Worm (Caenorhabditis elegans): ENCODE results near the gene cpg-1.
A peak's percentile ranks its signal among the peaks of the same experiment; 100 is the strongest.

The cpg-1 gene

ce11 chrIII:4494541-4495010, 5.4 kb downstream of the cpg-1 start:
- TF ChIP-seq F13C5.2 (tag; optimal IDR thresholded peaks at IDR 0.05) (no peak), ama-1 (optimal IDR thresholded peaks at IDR 0.05) (no peak), hmbx-1 (tag; optimal IDR thresholded peaks at IDR 0.05) (no peak), hmg-4 (GFP tag; optimal IDR thresholded peaks at IDR 0.05) (no peak), ets-7 (tag; optimal IDR thresholded peaks at IDR 0.05) (no peak), sea-1 (GFP tag; conservative IDR thresholded peaks at IDR 0.05) (no peak), ceh-13 (GFP tag; optimal IDR thresholded peaks at IDR 0.05) (no peak), scrt-1 (GFP tag; IDR thresholded peaks at IDR 0.05) (no peak), pes-1 (GFP tag; IDR thresholded peaks at IDR 0.05) (no peak), flt-1 (GFP tag; IDR thresholded peaks at IDR 0.05) (no peak), tbx-37 (GFP tag; conservative IDR thresholded peaks at IDR 0.05) (no peak), tbx-11 (GFP tag; IDR thresholded peaks at IDR 0.05) (no peak), hnd-1 (tag; optimal IDR thresholded peaks at IDR 0.05) (no peak), tra-4 (tag; optimal IDR thresholded peaks at IDR 0.05) (no peak), aly-1 (tag; optimal IDR thresholded peaks at IDR 0.05) (no peak), ceh-36 (tag; optimal IDR thresholded peaks at IDR 0.05) (no peak), B0310.2 (tag; optimal IDR thresholded peaks at IDR 0.05) (no peak)

ce11 chrIII:4495250-4495649, 6.1 kb downstream of the cpg-1 start:
- TF ChIP-seq B0310.2 (tag; optimal IDR thresholded peaks at IDR 0.05), result no peak
- TF ChIP-seq ceh-13 (GFP tag; optimal IDR thresholded peaks at IDR 0.05), result no peak
- TF ChIP-seq ets-7 (tag; optimal IDR thresholded peaks at IDR 0.05), result no peak
- TF ChIP-seq aly-1 (tag; optimal IDR thresholded peaks at IDR 0.05), result no peak
- no peak for TF ChIP-seq hmg-4 (GFP tag; optimal IDR thresholded peaks at IDR 0.05)
- no peak for TF ChIP-seq pes-1 (GFP tag; IDR thresholded peaks at IDR 0.05)
- no peak for TF ChIP-seq F13C5.2 (tag; optimal IDR thresholded peaks at IDR 0.05)
- no peak for TF ChIP-seq ceh-36 (tag; optimal IDR thresholded peaks at IDR 0.05)
- TF ChIP-seq hmbx-1 (tag; optimal IDR thresholded peaks at IDR 0.05), result no peak
- no peak for TF ChIP-seq flt-1 (GFP tag; IDR thresholded peaks at IDR 0.05)
- no peak for TF ChIP-seq tra-4 (tag; optimal IDR thresholded peaks at IDR 0.05)
- TF ChIP-seq sea-1 (GFP tag; conservative IDR thresholded peaks at IDR 0.05), result no peak
- no peak for TF ChIP-seq ama-1 (optimal IDR thresholded peaks at IDR 0.05)
- TF ChIP-seq scrt-1 (GFP tag; IDR thresholded peaks at IDR 0.05), result no peak

- TF ChIP-seq B0310.2 (tag; optimal IDR thresholded peaks at IDR 0.05) (no peak), scrt-1 (GFP tag; IDR thresholded peaks at IDR 0.05) (no peak), F13C5.2 (tag; optimal IDR thresholded peaks at IDR 0.05) (no peak), aly-1 (tag; optimal IDR thresholded peaks at IDR 0.05) (no peak), ets-7 (tag; optimal IDR thresholded peaks at IDR 0.05) (no peak), tbx-37 (GFP tag; conservative IDR thresholded peaks at IDR 0.05) (no peak), hnd-1 (tag; optimal IDR thresholded peaks at IDR 0.05) (no peak), tra-4 (tag; optimal IDR thresholded peaks at IDR 0.05) (no peak), ama-1 (optimal IDR thresholded peaks at IDR 0.05) (no peak), sea-1 (GFP tag; conservative IDR thresholded peaks at IDR 0.05) (no peak), pes-1 (GFP tag; IDR thresholded peaks at IDR 0.05) (no peak), ceh-36 (tag; optimal IDR thresholded peaks at IDR 0.05) (no peak), hmg-4 (GFP tag; optimal IDR thresholded peaks at IDR 0.05) (no peak), hmbx-1 (tag; optimal IDR thresholded peaks at IDR 0.05) (no peak), ceh-13 (GFP tag; optimal IDR thresholded peaks at IDR 0.05) (no peak), tbx-11 (GFP tag; IDR thresholded peaks at IDR 0.05) (no peak), flt-1 (GFP tag; IDR thresholded peaks at IDR 0.05) (no peak)
Measured at ce11 chrIII:4495685-4496084, 6.5 kb downstream of the cpg-1 start.

ce11 chrIII:4496085-4496484, 6.9 kb downstream of the cpg-1 start:
- TF ChIP-seq ceh-36 (tag; optimal IDR thresholded peaks at IDR 0.05) (no peak), ceh-13 (GFP tag; optimal IDR thresholded peaks at IDR 0.05) (no peak), flt-1 (GFP tag; IDR thresholded peaks at IDR 0.05) (no peak), tbx-37 (GFP tag; conservative IDR thresholded peaks at IDR 0.05) (no peak), hmbx-1 (tag; optimal IDR thresholded peaks at IDR 0.05) (no peak), B0310.2 (tag; optimal IDR thresholded peaks at IDR 0.05) (no peak), tra-4 (tag; optimal IDR thresholded peaks at IDR 0.05) (no peak), pes-1 (GFP tag; IDR thresholded peaks at IDR 0.05) (no peak), hnd-1 (tag; optimal IDR thresholded peaks at IDR 0.05) (no peak)

ce11 chrIII:4498938-4499337, 9.8 kb downstream of the cpg-1 start, which contains the start of the genes C07G2.5 and atf-7:
TSS of gene C07G2.5 (minus strand) at chrIII:4499038.
TSS of gene atf-7 (minus strand) at chrIII:4499045.
- TF ChIP-seq ama-1 (optimal IDR thresholded peaks at IDR 0.05) (no peak), hnd-1 (tag; optimal IDR thresholded peaks at IDR 0.05) (no peak), flt-1 (GFP tag; IDR thresholded peaks at IDR 0.05) (no peak)

- peak; percentile 60 for TF ChIP-seq hmg-4 (GFP tag; optimal IDR thresholded peaks at IDR 0.05)
- no peak for TF ChIP-seq aly-1 (tag; optimal IDR thresholded peaks at IDR 0.05)
- TF ChIP-seq B0310.2 (tag; optimal IDR thresholded peaks at IDR 0.05), result peak; percentile 39
- TF ChIP-seq ama-1 (optimal IDR thresholded peaks at IDR 0.05), result no peak
Measured at ce11 chrIII:4502559-4503240, 13.5 kb downstream of the cpg-1 start.

- TF ChIP-seq pes-1 (GFP tag; IDR thresholded peaks at IDR 0.05) (no peak), sea-1 (GFP tag; conservative IDR thresholded peaks at IDR 0.05) (no peak), tra-4 (tag; optimal IDR thresholded peaks at IDR 0.05) (no peak), tbx-11 (GFP tag; IDR thresholded peaks at IDR 0.05) (no peak), scrt-1 (GFP tag; IDR thresholded peaks at IDR 0.05) (no peak), hmg-4 (GFP tag; optimal IDR thresholded peaks at IDR 0.05) (no peak), hmbx-1 (tag; optimal IDR thresholded peaks at IDR 0.05) (no peak), ceh-36 (tag; optimal IDR thresholded peaks at IDR 0.05) (no peak), B0310.2 (tag; optimal IDR thresholded peaks at IDR 0.05) (no peak), ets-7 (tag; optimal IDR thresholded peaks at IDR 0.05) (no peak)
Measured at ce11 chrIII:4504358-4504757, 15.2 kb downstream of the cpg-1 start.

All from whole organism, early embryonic.